Worm (Caenorhabditis elegans): Measurements from ENCODE around the gene ugt-3.

The ugt-3 gene

ce11 chrV:12763291-12763995 lies 36.6 kb downstream of the ugt-3 start, which contains the start of the genes abcf-1 and scc-3:
Gene abcf-1 (minus strand): TSS chrV:12763375.
Gene scc-3 (plus strand): TSS chrV:12763945.
- TF ChIP-seq unc-62 (GFP tag; optimal IDR thresholded peaks at IDR 0.05) = no peak

- no peak for TF ChIP-seq unc-62 (GFP tag; optimal IDR thresholded peaks at IDR 0.05)
These were observed 39.2 kb downstream of the ugt-3 start, which contains the start of gene F18E2.15 for ce11 chrV:12760913-12761312. Gene F18E2.15 (minus strand): TSS chrV:12761013.

ce11 chrV:12759660-12760059 lies 40.4 kb downstream of the ugt-3 start, which contains the start of gene papl-1:
Gene papl-1 (minus strand): TSS chrV:12759760.
- no peak for TF ChIP-seq unc-62 (GFP tag; optimal IDR thresholded peaks at IDR 0.05)

DNA sequence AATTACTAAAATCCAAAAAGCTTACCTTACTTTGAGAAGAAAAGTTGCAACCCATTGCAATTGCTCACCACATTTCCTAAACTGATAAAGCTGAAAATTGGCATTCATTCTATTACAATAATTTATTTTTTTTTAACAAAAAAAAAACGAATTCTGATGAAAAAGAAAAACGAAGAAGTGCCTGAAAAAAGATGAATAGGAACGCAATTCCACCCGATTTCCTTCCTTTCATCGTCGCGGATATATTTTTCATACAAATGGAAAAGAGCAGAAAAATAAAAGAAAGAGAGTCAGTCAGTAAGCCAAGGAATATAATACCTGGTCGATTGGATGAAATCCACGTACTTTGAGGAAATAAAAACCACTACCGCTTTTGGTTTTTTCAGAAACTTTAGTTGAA lies 45.2 kb downstream of the ugt-3 start, which contains the start of gene gpa-13:
Gene gpa-13 (minus strand): TSS at position 101 of the 400 bp plus-strand sequence.
- no peak for TF ChIP-seq unc-62 (GFP tag; optimal IDR thresholded peaks at IDR 0.05)

ce11 chrV:12752407-12752806 lies 47.7 kb downstream of the ugt-3 start, which contains the start of gene C15C8.8:
Gene C15C8.8 (minus strand): TSS chrV:12752507.
- TF ChIP-seq unc-62 (GFP tag; optimal IDR thresholded peaks at IDR 0.05) = no peak

DNA sequence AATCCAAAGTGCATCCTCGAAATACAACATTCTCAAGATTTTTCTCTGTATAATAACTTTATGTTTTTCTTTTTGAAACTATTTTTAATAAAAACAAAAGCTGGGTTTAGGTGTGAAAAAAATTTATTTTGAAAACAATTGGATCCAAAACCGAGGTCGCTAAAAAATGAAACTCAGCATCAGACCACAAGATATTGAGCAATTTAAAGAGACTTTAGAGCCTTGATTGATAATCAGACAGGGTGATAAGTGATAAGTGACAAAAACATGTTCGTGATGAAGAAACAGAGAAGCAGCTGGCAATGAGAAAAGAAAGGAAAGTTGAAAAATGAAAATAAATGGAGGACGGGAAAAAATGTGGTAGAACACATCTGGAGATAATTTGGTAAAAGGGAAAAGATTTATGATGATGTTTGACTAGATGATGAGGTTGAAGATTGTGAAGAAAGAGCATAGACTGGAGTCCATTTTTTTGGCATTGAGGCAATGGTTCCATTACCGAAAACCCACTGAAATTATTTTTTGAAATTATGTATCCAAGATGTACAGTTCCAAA lies 48.5 kb downstream of the ugt-3 start, which contains the start of gene C15C8.6:
Gene C15C8.6 (minus strand): TSS at position 51 of the 556 bp plus-strand sequence.
- TF ChIP-seq unc-62 (GFP tag; optimal IDR thresholded peaks at IDR 0.05) = no peak

DNA sequence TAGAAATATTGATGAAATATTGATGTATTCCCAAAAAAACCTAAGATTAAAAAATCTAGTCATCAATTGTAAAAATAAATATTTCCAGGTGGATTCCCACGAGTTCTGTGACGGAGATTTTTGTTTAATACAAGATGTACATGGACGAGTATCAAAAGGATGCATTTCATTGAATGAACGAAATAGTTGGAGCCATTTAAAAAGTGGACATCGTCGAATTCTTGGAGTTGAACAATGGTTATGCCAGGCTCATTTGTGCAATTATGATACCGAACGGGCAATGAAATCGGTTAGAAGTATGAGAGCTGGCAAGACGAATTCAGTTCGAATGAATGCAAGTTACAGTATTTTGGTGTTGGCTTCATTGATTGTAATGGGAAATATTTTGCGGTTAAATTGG lies 50.5 kb downstream of the ugt-3 start:
- no peak for TF ChIP-seq unc-62 (GFP tag; optimal IDR thresholded peaks at IDR 0.05)

Measured in whole organism, dauer.